Fruit fly (Drosophila melanogaster): Measurements from ENCODE around the gene gwl.

DNA sequence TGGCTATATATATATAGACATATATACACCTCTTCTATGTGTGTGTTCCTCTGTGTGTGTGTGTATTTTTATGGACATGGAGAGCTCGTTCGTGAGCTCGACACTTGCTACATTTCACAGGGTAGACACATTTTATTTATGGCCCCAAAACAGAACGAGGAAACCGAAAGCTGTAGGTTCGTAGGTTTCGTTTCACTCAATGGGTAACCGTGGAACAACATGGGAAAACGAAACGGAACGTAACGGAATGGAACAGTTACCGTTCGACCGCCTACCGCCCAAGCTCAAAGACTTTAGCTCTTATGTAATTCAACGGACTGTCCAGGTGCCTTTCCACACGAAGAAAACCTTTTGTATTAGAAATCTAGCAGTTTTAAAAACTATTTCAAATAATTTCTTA is 39.9 kb upstream of the gwl start:
- TF ChIP-seq psq (GFP tag; optimal IDR thresholded peaks at IDR 0.05) (no peak), Hr78 (GFP tag; optimal IDR thresholded peaks at IDR 0.05) (no peak), N (GFP tag; optimal IDR thresholded peaks at IDR 0.05) (no peak), usp (GFP tag; optimal IDR thresholded peaks at IDR 0.05) (no peak), rgr (GFP tag; optimal IDR thresholded peaks at IDR 0.05) (no peak), CG32264 (GFP tag; optimal IDR thresholded peaks at IDR 0.05) (no peak), Abd-B (GFP tag; optimal IDR thresholded peaks at IDR 0.05) (no peak), Dfd (GFP tag; optimal IDR thresholded peaks at IDR 0.05) (no peak)
